Fruit fly (Drosophila melanogaster) whole organism, pupa: Measurements from ENCODE around the gene Drs.

ENCODE experiments used
- CG13204 ChIP-seq: fragments of 200-800 bp; sonication (Bioruptor generic); optimal IDR thresholded peaks from 2 replicates; lab custom pipeline; 2018; ENCODE audit warnings: missing biosample characterization, mild to moderate bottlenecking, missing genetic modification characterization, moderate library complexity
- CG15710 ChIP-seq: fragments of 200-800 bp; sonication (Bioruptor generic); optimal IDR thresholded peaks from 2 replicates; lab custom pipeline; 2018; ENCODE audit warnings: missing biosample characterization, mild to moderate bottlenecking, missing genetic modification characterization, moderate library complexity
- CG34367 ChIP-seq: fragments of 200-800 bp; sonication (Bioruptor generic); optimal IDR thresholded peaks from 2 replicates; lab custom pipeline; 2018; ENCODE audit warnings: missing biosample characterization, mild to moderate bottlenecking, missing genetic modification characterization
- CG4496 ChIP-seq: fragments of 200-800 bp; sonication (Bioruptor generic); IDR thresholded peaks from 3 replicates; pipeline ENCODE4 v1.3.6; 2022; ENCODE audit warnings: missing biosample characterization, missing genetic modification characterization
- CG8159 ChIP-seq: fragments of 200-800 bp; sonication (Bioruptor generic); optimal IDR thresholded peaks from 3 replicates; lab custom pipeline; 2018; ENCODE audit warnings: missing biosample characterization, mild to moderate bottlenecking, missing genetic modification characterization, moderate library complexity
- CG8301 ChIP-seq: fragments of 200-800 bp; sonication (Bioruptor generic); optimal IDR thresholded peaks from 2 replicates; lab custom pipeline; 2018; ENCODE audit warnings: missing biosample characterization, mild to moderate bottlenecking, missing genetic modification characterization
- CG9948 ChIP-seq: fragments of 200-800 bp; sonication (Bioruptor generic); optimal IDR thresholded peaks from 2 replicates; lab custom pipeline; 2018; ENCODE audit warnings: missing biosample characterization, mild to moderate bottlenecking, missing genetic modification characterization, moderate library complexity
- EcR ChIP-seq: fragments of 200-800 bp; sonication (Bioruptor generic); optimal IDR thresholded peaks from 3 replicates; lab custom pipeline; 2019; ENCODE audit warnings: missing biosample characterization, missing genetic modification characterization, mild to moderate bottlenecking, moderate library complexity, missing genetic modification reagents
- Pif1A ChIP-seq: fragments of 200-800 bp; sonication (Bioruptor generic); optimal IDR thresholded peaks from 3 replicates; lab custom pipeline; 2016; ENCODE audit warnings: missing biosample characterization, missing genetic modification characterization
- gl ChIP-seq: fragments of 200-800 bp; sonication (Bioruptor generic); optimal IDR thresholded peaks from 2 replicates; lab custom pipeline; 2018; ENCODE audit warnings: missing biosample characterization, mild to moderate bottlenecking, missing genetic modification characterization
- rn ChIP-seq: fragments of 200-800 bp; sonication (Bioruptor generic); IDR thresholded peaks from 2 replicates; pipeline ENCODE4 v1.3.6; 2022; ENCODE audit warnings: missing biosample characterization, missing genetic modification characterization

DNA sequence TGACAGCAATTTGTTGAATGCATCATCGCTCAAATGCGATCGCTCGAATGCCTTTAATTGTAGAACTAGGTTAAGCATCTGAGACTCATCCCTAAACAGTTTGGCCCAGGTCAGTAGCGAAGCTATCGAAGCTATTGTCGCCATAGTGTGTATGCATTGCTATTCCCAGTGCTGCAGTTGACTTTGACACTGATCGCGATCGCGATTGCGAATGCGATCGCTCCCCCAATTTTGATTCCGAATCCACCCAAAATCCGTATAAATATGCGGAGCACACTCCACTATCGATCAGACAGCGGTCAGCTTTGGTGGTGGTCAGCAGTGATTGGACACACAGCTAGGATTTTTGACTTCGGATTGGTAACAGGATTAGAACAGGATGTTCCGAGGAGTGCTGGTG lies 39.6 kb upstream of the Drs start, which contains the start of gene CG14961:
- TF ChIP-seq gl (tag; lab: Kevin White, UChicago): no peak
- no peak for TF ChIP-seq Pif1A (GFP tag; lab: Kevin White, UChicago)
- TF ChIP-seq rn: no peak
- no peak for TF ChIP-seq CG4496 (GFP tag; lab: Robert Waterston, UW)
- TF ChIP-seq CG15710 (tag; lab: Kevin White, UChicago): no peak
- no peak for TF ChIP-seq EcR
- no peak for TF ChIP-seq CG8301
- no peak for TF ChIP-seq CG13204
- no peak for TF ChIP-seq CG9948 (tag; lab: Kevin White, UChicago)
- no peak for TF ChIP-seq CG8159 (tag; lab: Kevin White, UChicago)
- TF ChIP-seq CG34367 (tag; lab: Kevin White, UChicago): no peak
